Worm (Caenorhabditis elegans): ENCODE data around the gene W06G6.15.

- TF ChIP-seq him-1 (tag; optimal IDR thresholded peaks at IDR 0.05) (no peak), W03F9.2 (tag; optimal IDR thresholded peaks at IDR 0.05) (no peak), dao-5 (tag; optimal IDR thresholded peaks at IDR 0.05) (no peak)
These were observed 8.0 kb upstream of the W06G6.15 start, which contains the start of gene W06G6.9 for ce11 chrV:16646372-16646771.

All from whole organism, L4/young adult.